1 fruit fly cellular context compared by ENCODE assay signal in genomic region chr3R:31580586-31580994, dm6.
A peak's percentile ranks its signal among the peaks of the same experiment; 100 is the strongest.
TF ChIP-seq lines count a peak whose summit lies in the region.

Gene pygo (minus strand): TSS chr3R:31580699.
Gene rod (plus strand): TSS chr3R:31580951.

TF ChIP-seq in whole organism, embryonic, 481 proteins besides CTCF, POLR2A, EP300 and RAD21 (continued from another document):
- TF ChIP-seq C15 (GFP tag; IDR thresholded peaks at IDR 0.05; lab: Robert Waterston, UW) (no peak), CG12236 (GFP tag; optimal IDR thresholded peaks at IDR 0.05; lab: Kevin White, UChicago) (no peak), dysf (GFP tag; IDR thresholded peaks at IDR 0.05; lab: Robert Waterston, UW) (no peak), slp2 (GFP tag; optimal IDR thresholded peaks at IDR 0.05; lab: Kevin White, UChicago) (no peak), CG7928 (GFP tag; optimal IDR thresholded peaks at IDR 0.05; lab: Kevin White, UChicago) (no peak), HmgZ (tag; optimal IDR thresholded peaks at IDR 0.05; lab: Kevin White, UChicago) (peak; percentile 66), Ptx1 (GFP tag; IDR thresholded peaks at IDR 0.05; lab: Robert Waterston, UW) (no peak), croc (GFP tag; conservative IDR thresholded peaks at IDR 0.05; lab: Robert Waterston, UW) (no peak), ase (GFP tag; IDR thresholded peaks at IDR 0.05; lab: Robert Waterston, UW) (no peak), zfh1 (GFP tag; IDR thresholded peaks at IDR 0.05; lab: Robert Waterston, UW) (no peak), Usf (GFP tag; optimal IDR thresholded peaks at IDR 0.05; lab: Kevin White, UChicago) (no peak), CG9437 (GFP tag; optimal IDR thresholded peaks at IDR 0.05; lab: Kevin White, UChicago) (peak; percentile 98), CG10959 (GFP tag; IDR thresholded peaks at IDR 0.05; lab: Robert Waterston, UW) (no peak), CG7987 (GFP tag; optimal IDR thresholded peaks at IDR 0.05; lab: Kevin White, UChicago) (no peak), oc (tag; optimal IDR thresholded peaks at IDR 0.05; lab: Kevin White, UChicago) (no peak), ro (GFP tag; IDR thresholded peaks at IDR 0.05; lab: Robert Waterston, UW) (no peak), HLH54F (GFP tag; optimal IDR thresholded peaks at IDR 0.05; lab: Kevin White, UChicago) (no peak), B-H1 (GFP tag; IDR thresholded peaks at IDR 0.05; lab: Robert Waterston, UW) (no peak), cwo (GFP tag; optimal IDR thresholded peaks at IDR 0.05; lab: Kevin White, UChicago) (no peak), CG4617 (GFP tag; optimal IDR thresholded peaks at IDR 0.05; lab: Kevin White, UChicago; ENCODE audit: borderline replicate concordance) (peak; percentile 25), GATAe (GFP tag; conservative IDR thresholded peaks at IDR 0.05; lab: Robert Waterston, UW) (no peak), seq (GFP tag; IDR thresholded peaks at IDR 0.05; lab: Robert Waterston, UW) (no peak), al (GFP tag; IDR thresholded peaks at IDR 0.05; lab: Robert Waterston, UW) (no peak), pan (optimal IDR thresholded peaks at IDR 0.05; lab: Kevin White, UChicago) (no peak), pan (GFP tag; optimal IDR thresholded peaks at IDR 0.05 in 1 of 2, IDR thresholded peaks at IDR 0.05 in 1 of 2) (no peak), CG1832 (GFP tag; optimal IDR thresholded peaks at IDR 0.05; lab: Kevin White, UChicago) (no peak), stwl (tag; optimal IDR thresholded peaks at IDR 0.05; lab: Kevin White, UChicago) (peak; percentile 90), NK7.1 (GFP tag; optimal IDR thresholded peaks at IDR 0.05; lab: Kevin White, UChicago) (no peak), CG32767 (GFP tag; IDR thresholded peaks at IDR 0.05; lab: Robert Waterston, UW) (no peak), org-1 (GFP tag; optimal IDR thresholded peaks at IDR 0.05; lab: Kevin White, UChicago) (no peak), bsh (GFP tag; optimal IDR thresholded peaks at IDR 0.05; lab: Kevin White, UChicago) (no peak), CG1603 (tag; optimal IDR thresholded peaks at IDR 0.05; lab: Kevin White, UChicago) (peak; percentile 77), CG13624 (GFP tag; optimal IDR thresholded peaks at IDR 0.05; lab: Kevin White, UChicago) (peak; percentile 37), pfk (GFP tag; optimal IDR thresholded peaks at IDR 0.05; lab: Kevin White, UChicago) (no peak), gsb (GFP tag; IDR thresholded peaks at IDR 0.05; lab: Robert Waterston, UW) (no peak), Dref (GFP tag; IDR thresholded peaks at IDR 0.05; lab: Robert Waterston, UW) (peak; percentile 68), CG6272 (GFP tag; IDR thresholded peaks at IDR 0.05; lab: Robert Waterston, UW) (no peak), sim (GFP tag; IDR thresholded peaks at IDR 0.05; lab: Robert Waterston, UW) (no peak), danr (GFP tag; IDR thresholded peaks at IDR 0.05; lab: Robert Waterston, UW) (no peak), CG34422 (GFP tag; IDR thresholded peaks at IDR 0.05; lab: Robert Waterston, UW) (peak; percentile 50; the same call in 1 of the 3 replicates), ems (GFP tag; optimal IDR thresholded peaks at IDR 0.05; lab: Kevin White, UChicago) (no peak), sens-2 (GFP tag; IDR thresholded peaks at IDR 0.05; lab: Robert Waterston, UW) (no peak), CG13775 (GFP tag; optimal IDR thresholded peaks at IDR 0.05; lab: Kevin White, UChicago) (peak; percentile 11), Abd-B (GFP tag; optimal IDR thresholded peaks at IDR 0.05; lab: Kevin White, UChicago) (no peak)
